Comparison of ENCODE assay signal across 4 fruit fly cellular contexts in the genomic region with DNA sequence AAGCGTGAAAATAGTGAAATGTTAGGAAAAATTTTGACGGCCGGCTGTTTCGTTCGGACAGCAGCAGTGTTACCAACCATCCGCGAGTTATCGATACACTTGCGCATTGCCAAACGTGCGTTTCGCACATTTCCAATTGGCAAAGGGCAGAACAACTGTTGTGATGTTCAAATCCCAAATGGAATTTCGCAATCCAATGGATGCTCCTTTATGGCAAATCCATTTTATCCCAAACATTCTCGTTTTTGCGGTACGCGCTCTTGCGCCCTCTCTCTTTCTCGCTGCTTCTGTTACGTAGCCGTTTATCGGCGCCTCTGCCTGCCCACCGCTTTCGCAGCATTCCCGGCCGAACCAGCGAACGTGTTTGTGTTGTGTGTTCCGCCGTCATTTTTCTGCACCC.
TF ChIP-seq lines count a peak whose summit lies in the region.

No protein-coding gene starts in this region.

- TF ChIP-seq CTCF in whole organism, embryonic (GFP tag; optimal IDR thresholded peaks at IDR 0.05; lab: Kevin White, UChicago), result no peak

TF ChIP-seq in whole organism, adult, 20 proteins besides CTCF, POLR2A, EP300 and RAD21:
- TF ChIP-seq tj (GFP tag; optimal IDR thresholded peaks at IDR 0.05; lab: Kevin White, UChicago) (no peak), CG14711 (tag; optimal IDR thresholded peaks at IDR 0.05; lab: Kevin White, UChicago) (peak; percentile 34), CG1620 (GFP tag; optimal IDR thresholded peaks at IDR 0.05; lab: Kevin White, UChicago) (no peak), kay (GFP tag; lab: Kevin White, UChicago; ENCODE audit: borderline replicate concordance) (no peak), cic (GFP tag; optimal IDR thresholded peaks at IDR 0.05; lab: Kevin White, UChicago) (no peak), Crg-1 (GFP tag; optimal IDR thresholded peaks at IDR 0.05; lab: Kevin White, UChicago) (peak; percentile 29), CG11617 (GFP tag; optimal IDR thresholded peaks at IDR 0.05; lab: Kevin White, UChicago) (no peak), Hr96 (GFP tag; optimal IDR thresholded peaks at IDR 0.05; lab: Kevin White, UChicago) (no peak), Clk (GFP tag; optimal IDR thresholded peaks at IDR 0.05; lab: Kevin White, UChicago) (no peak), toe (GFP tag; optimal IDR thresholded peaks at IDR 0.05; lab: Kevin White, UChicago) (no peak), cnc (optimal IDR thresholded peaks at IDR 0.05; lab: Kevin White, UChicago) (no peak), pad (GFP tag; optimal IDR thresholded peaks at IDR 0.05; lab: Kevin White, UChicago) (no peak), CG7045 (GFP tag; optimal IDR thresholded peaks at IDR 0.05; lab: Kevin White, UChicago) (no peak), CG7101 (tag; optimal IDR thresholded peaks at IDR 0.05; lab: Kevin White, UChicago) (no peak), Mnt (GFP tag; optimal IDR thresholded peaks at IDR 0.05; lab: Kevin White, UChicago) (peak; percentile 64), bab1 (GFP tag; optimal IDR thresholded peaks at IDR 0.05; lab: Kevin White, UChicago) (no peak), CG33017 (tag; optimal IDR thresholded peaks at IDR 0.05; lab: Kevin White, UChicago) (no peak), CG12768 (GFP tag; optimal IDR thresholded peaks at IDR 0.05; lab: Kevin White, UChicago) (peak; percentile 12)
TF ChIP-seq in whole organism, adult: peak in this region for 4.

TF ChIP-seq in whole organism, embryonic, 481 proteins besides CTCF, POLR2A, EP300 and RAD21 (continues in another document):
- 0 out of 2 replicates have a peak, but pooled peaks have one; percentile 14 for TF ChIP-seq inv (GFP tag; IDR thresholded peaks at IDR 0.05; lab: Robert Waterston, UW; ENCODE audit: partially characterized antibody)
- TF ChIP-seq zf30C (GFP tag; optimal IDR thresholded peaks at IDR 0.05; lab: Kevin White, UChicago), result no peak
- no peak for TF ChIP-seq H15 (GFP tag; IDR thresholded peaks at IDR 0.05; lab: Robert Waterston, UW)
- TF ChIP-seq pho (GFP tag; optimal IDR thresholded peaks at IDR 0.05; lab: Kevin White, UChicago), result no peak
- no peak for TF ChIP-seq CG9727 (GFP tag; optimal IDR thresholded peaks at IDR 0.05; lab: Kevin White, UChicago)
- TF ChIP-seq ewg (GFP tag; optimal IDR thresholded peaks at IDR 0.05; lab: Kevin White, UChicago), result peak; percentile 8
- TF ChIP-seq tin (GFP tag; optimal IDR thresholded peaks at IDR 0.05; lab: Kevin White, UChicago), result no peak
- no peak for TF ChIP-seq Ptx1 (GFP tag; IDR thresholded peaks at IDR 0.05; lab: Robert Waterston, UW)
- no peak for TF ChIP-seq CG16815 (GFP tag; optimal IDR thresholded peaks at IDR 0.05; lab: Kevin White, UChicago)
- TF ChIP-seq dimm (GFP tag; IDR thresholded peaks at IDR 0.05; lab: Robert Waterston, UW), result no peak
- TF ChIP-seq CG6854 (GFP tag; optimal IDR thresholded peaks at IDR 0.05; lab: Kevin White, UChicago), result no peak
- no peak for TF ChIP-seq CG7372 (GFP tag; IDR thresholded peaks at IDR 0.05; lab: Robert Waterston, UW)
- peak; percentile 11 for TF ChIP-seq CG10543 (GFP tag; optimal IDR thresholded peaks at IDR 0.05; lab: Kevin White, UChicago)
- no peak for TF ChIP-seq CG14014 (GFP tag; IDR thresholded peaks at IDR 0.05; lab: Robert Waterston, UW)
- TF ChIP-seq nmo (GFP tag; optimal IDR thresholded peaks at IDR 0.05; lab: Kevin White, UChicago), result no peak
- no peak for TF ChIP-seq crc (GFP tag; optimal IDR thresholded peaks at IDR 0.05; lab: Kevin White, UChicago)
- no peak for TF ChIP-seq stc (GFP tag; IDR thresholded peaks at IDR 0.05; lab: Robert Waterston, UW)
- TF ChIP-seq CG6689 (GFP tag; IDR thresholded peaks at IDR 0.05; lab: Robert Waterston, UW), result no peak
- TF ChIP-seq CG11723 (GFP tag; optimal IDR thresholded peaks at IDR 0.05; lab: Kevin White, UChicago), result no peak
- TF ChIP-seq Bteb2 (GFP tag; optimal IDR thresholded peaks at IDR 0.05; lab: Kevin White, UChicago), result no peak
- TF ChIP-seq kah (GFP tag; optimal IDR thresholded peaks at IDR 0.05; lab: Kevin White, UChicago), result no peak
- TF ChIP-seq CG10366 (GFP tag; IDR thresholded peaks at IDR 0.05; lab: Robert Waterston, UW), result no peak
- no peak for TF ChIP-seq D19B (GFP tag; optimal IDR thresholded peaks at IDR 0.05; lab: Kevin White, UChicago)
- no peak for TF ChIP-seq zfh2 (GFP tag; optimal IDR thresholded peaks at IDR 0.05; lab: Kevin White, UChicago)
- TF ChIP-seq CG13296 (GFP tag; optimal IDR thresholded peaks at IDR 0.05; lab: Kevin White, UChicago), result no peak

TF ChIP-seq in whole organism, prepupa, 60 proteins besides CTCF, POLR2A, EP300 and RAD21:
- TF ChIP-seq CG6854 (GFP tag; optimal IDR thresholded peaks at IDR 0.05; lab: Kevin White, UChicago) (no peak), vri (GFP tag; optimal IDR thresholded peaks at IDR 0.05; lab: Kevin White, UChicago) (peak; percentile 65)

TF ChIP-seq in whole organism, wandering third instar larva, 38 proteins besides CTCF, POLR2A, EP300 and RAD21:
- TF ChIP-seq Hr83 (GFP tag; optimal IDR thresholded peaks at IDR 0.05; lab: Kevin White, UChicago; ENCODE audit: poor library complexity, severe bottlenecking), result no peak
- peak; percentile 96 for TF ChIP-seq psq (GFP tag; optimal IDR thresholded peaks at IDR 0.05; lab: Kevin White, UChicago)
TF ChIP-seq in whole organism, wandering third instar larva: peak in this region for 1.
